Worm (Caenorhabditis elegans) whole organism, midembryonic: ENCODE data around the gene mpst-4.
A peak's percentile ranks its signal among the peaks of the same experiment; 100 is the strongest.
"Not testable (repeated sequence)": the region's sequence is repeated elsewhere in the genome, so short reads cannot be mapped to it uniquely, and the experiment has no call there.

Source experiments
- T22C8.4 ChIP-seq: fragments of 200-800 bp; sonication (Bioruptor generic); IDR thresholded peaks from 2 replicates; pipeline ENCODE4 v1.3.6; 2022; ENCODE audit warnings: missing genetic modification characterization, missing compliant biosample characterization
- cog-1 ChIP-seq: sonication (generic microtip); optimal IDR thresholded peaks from 2 replicates; lab custom pipeline; 2016; ENCODE audit warnings: missing genetic modification characterization, missing compliant biosample characterization
- flt-1 ChIP-seq: fragments of 200-800 bp; sonication (Bioruptor generic); IDR thresholded peaks from 2 replicates; pipeline ENCODE4 v1.3.6; 2022; ENCODE audit warnings: missing genetic modification characterization, missing compliant biosample characterization
- klf-2 ChIP-seq: fragments of 200-800 bp; sonication (Bioruptor generic); conservative IDR thresholded peaks from 2 replicates; pipeline ENCODE4 v1.3.6; 2022; ENCODE audit warnings: missing genetic modification reagents, missing genetic modification characterization, missing compliant biosample characterization
- med-1 ChIP-seq: sonication (generic microtip); optimal IDR thresholded peaks from 2 replicates; lab custom pipeline; 2017; ENCODE audit warnings: missing genetic modification characterization, mild to moderate bottlenecking, missing compliant biosample characterization, antibody characterized with exemption, missing genetic modification reagents; ENCODE audit not compliant: insufficient read depth
- ref-1 ChIP-seq: fragments of 200-800 bp; sonication (Bioruptor generic); conservative IDR thresholded peaks from 2 replicates; pipeline ENCODE4 v1.3.6; 2022; ENCODE audit warnings: missing genetic modification reagents, missing genetic modification characterization, missing compliant biosample characterization
- tab-1 ChIP-seq: fragments of 200-800 bp; sonication (Bioruptor generic); IDR thresholded peaks from 2 replicates; pipeline ENCODE4 v1.3.6; 2022; ENCODE audit warnings: missing genetic modification characterization, missing compliant biosample characterization
- ztf-23 ChIP-seq: fragments of 200-800 bp; sonication (Bioruptor generic); IDR thresholded peaks from 2 replicates; pipeline ENCODE4 v1.3.6; 2022; ENCODE audit warnings: missing genetic modification reagents, missing genetic modification characterization, missing compliant biosample characterization
- ztf-29 ChIP-seq: fragments of 200-800 bp; sonication (Bioruptor generic); IDR thresholded peaks from 2 replicates; pipeline ENCODE4 v1.3.6; 2022; ENCODE audit warnings: missing genetic modification reagents, missing genetic modification characterization, missing compliant biosample characterization

Gene mpst-4

ce11 chrII:4874335-4874861 is 11.1 kb upstream of the mpst-4 start, which contains the start of gene F11G11.15:
F11G11.15 (plus strand) TSS chrII:4874845.
- TF ChIP-seq ztf-29 (GFP tag; lab: Robert Waterston, UW) = no peak
- TF ChIP-seq ref-1 (GFP tag; lab: Robert Waterston, UW) = no peak
- TF ChIP-seq cog-1 (tag; lab: Kevin White, UChicago) = no peak
- no peak for TF ChIP-seq tab-1 (GFP tag; lab: Robert Waterston, UW)
- TF ChIP-seq flt-1 (GFP tag; lab: Robert Waterston, UW) = no peak
- TF ChIP-seq ztf-23 = no peak
- TF ChIP-seq klf-2 (GFP tag; lab: Robert Waterston, UW) = no peak
- no peak for TF ChIP-seq med-1 (GFP tag; lab: Kevin White, UChicago)
- TF ChIP-seq T22C8.4 (GFP tag; lab: Robert Waterston, UW) = no peak

- TF ChIP-seq tab-1 (GFP tag; lab: Robert Waterston, UW) = no peak
- no peak for TF ChIP-seq ref-1 (GFP tag; lab: Robert Waterston, UW)
- TF ChIP-seq flt-1 (GFP tag; lab: Robert Waterston, UW) = no peak
- TF ChIP-seq cog-1 (tag; lab: Kevin White, UChicago) = no peak
- TF ChIP-seq ztf-29 (GFP tag; lab: Robert Waterston, UW) = no peak
- no peak for TF ChIP-seq ztf-23
- TF ChIP-seq T22C8.4 (GFP tag; lab: Robert Waterston, UW) = no peak
- TF ChIP-seq med-1 (GFP tag; lab: Kevin White, UChicago) = no peak
- no peak for TF ChIP-seq klf-2 (GFP tag; lab: Robert Waterston, UW)
These were observed 9.8 kb upstream of the mpst-4 start, which contains the start of gene col-73 for ce11 chrII:4873029-4873428. col-73 (minus strand) TSS chrII:4873129.

ce11 chrII:4872359-4872758 is 9.1 kb upstream of the mpst-4 start:
- 0 out of 2 replicates have a peak, but pooled peaks have one; percentile 9 for TF ChIP-seq ref-1 (GFP tag; lab: Robert Waterston, UW)
- 0 out of 2 replicates have a peak, but pooled peaks have one; percentile 60 for TF ChIP-seq tab-1 (GFP tag; lab: Robert Waterston, UW)

ce11 chrII:4871834-4872233 is 8.6 kb upstream of the mpst-4 start:
- no peak for TF ChIP-seq med-1 (GFP tag; lab: Kevin White, UChicago)
- no peak for TF ChIP-seq tab-1 (GFP tag; lab: Robert Waterston, UW)
- TF ChIP-seq ztf-23 = no peak
- TF ChIP-seq ztf-29 (GFP tag; lab: Robert Waterston, UW) = no peak
- TF ChIP-seq flt-1 (GFP tag; lab: Robert Waterston, UW) = no peak
- TF ChIP-seq klf-2 (GFP tag; lab: Robert Waterston, UW) = no peak
- TF ChIP-seq ref-1 (GFP tag; lab: Robert Waterston, UW) = no peak
- TF ChIP-seq T22C8.4 (GFP tag; lab: Robert Waterston, UW) = no peak
- no peak for TF ChIP-seq cog-1 (tag; lab: Kevin White, UChicago)

- TF ChIP-seq ztf-23 (no peak), tab-1 (GFP tag; lab: Robert Waterston, UW) (no peak), flt-1 (GFP tag; lab: Robert Waterston, UW) (no peak), med-1 (GFP tag; lab: Kevin White, UChicago) (no peak), klf-2 (GFP tag; lab: Robert Waterston, UW) (no peak), ztf-29 (GFP tag; lab: Robert Waterston, UW) (no peak), ref-1 (GFP tag; lab: Robert Waterston, UW) (no peak), cog-1 (tag; lab: Kevin White, UChicago) (no peak), T22C8.4 (GFP tag; lab: Robert Waterston, UW) (no peak)
These were observed 7.4 kb upstream of the mpst-4 start, which contains the start of gene col-20 for ce11 chrII:4870691-4871090. col-20 (minus strand) TSS chrII:4870791.

- no peak for TF ChIP-seq klf-2 (GFP tag; lab: Robert Waterston, UW)
These were observed 6.6 kb upstream of the mpst-4 start for ce11 chrII:4869793-4870343.

- no peak for TF ChIP-seq tab-1 (GFP tag; lab: Robert Waterston, UW)
- TF ChIP-seq klf-2 (GFP tag; lab: Robert Waterston, UW) = no peak
- TF ChIP-seq ztf-23 = no peak
- TF ChIP-seq ref-1 (GFP tag; lab: Robert Waterston, UW) = no peak
- TF ChIP-seq flt-1 (GFP tag; lab: Robert Waterston, UW) = no peak
- no peak for TF ChIP-seq med-1 (GFP tag; lab: Kevin White, UChicago)
- TF ChIP-seq T22C8.4 (GFP tag; lab: Robert Waterston, UW) = no peak
- no peak for TF ChIP-seq cog-1 (tag; lab: Kevin White, UChicago)
- no peak for TF ChIP-seq ztf-29 (GFP tag; lab: Robert Waterston, UW)
These were observed 4.2 kb upstream of the mpst-4 start, which contains the start of gene col-17 for ce11 chrII:4867476-4867875. col-17 (minus strand) TSS chrII:4867576.

- 0 out of 2 replicates have a peak, but pooled peaks have one; percentile 13 for TF ChIP-seq flt-1 (GFP tag; lab: Robert Waterston, UW)
These were observed 3.6 kb upstream of the mpst-4 start for ce11 chrII:4866819-4867218.

- TF ChIP-seq med-1 (GFP tag; lab: Kevin White, UChicago) = no peak
- TF ChIP-seq T22C8.4 (GFP tag; lab: Robert Waterston, UW) = no peak
- no peak for TF ChIP-seq klf-2 (GFP tag; lab: Robert Waterston, UW)
- TF ChIP-seq cog-1 (tag; lab: Kevin White, UChicago) = no peak
- no peak for TF ChIP-seq tab-1 (GFP tag; lab: Robert Waterston, UW)
These were observed 2.8 kb upstream of the mpst-4 start for ce11 chrII:4866045-4866444.

ce11 chrII:4860260-4860659 is 3.0 kb downstream of the mpst-4 start, which contains the start of the genes nspd-5 and F11G11.4:
nspd-5 (minus strand) TSS chrII:4860360.
F11G11.4 (plus strand) TSS chrII:4860594.
- TF ChIP-seq ztf-29 (GFP tag; lab: Robert Waterston, UW); med-1 (GFP tag; lab: Kevin White, UChicago); tab-1 (GFP tag; lab: Robert Waterston, UW): not testable (repeated sequence)
